Worm (Caenorhabditis elegans) whole organism, early embryonic: ENCODE data around the gene gst-40.

Experiments
- B0310.2 ChIP-seq: sonication (generic microtip); optimal IDR thresholded peaks from 2 replicates; lab custom pipeline; 2016; ENCODE audit warnings: mild to moderate bottlenecking, missing genetic modification characterization, missing compliant biosample characterization
- F13C5.2 ChIP-seq: sonication (generic microtip); optimal IDR thresholded peaks from 2 replicates; lab custom pipeline; 2017; ENCODE audit warnings: mild to moderate bottlenecking, missing genetic modification characterization, inconsistent platforms, missing compliant biosample characterization
- aly-1 ChIP-seq: sonication (generic microtip); optimal IDR thresholded peaks from 2 replicates; lab custom pipeline; 2016; ENCODE audit warnings: missing genetic modification characterization, missing compliant biosample characterization
- ama-1 ChIP-seq: fragments of 150-350 bp; optimal IDR thresholded peaks from 2 replicates; lab custom pipeline; 2014
- ceh-13 ChIP-seq: fragments of 200-800 bp; sonication (Bioruptor generic); optimal IDR thresholded peaks from 2 replicates; lab custom pipeline; 2018; ENCODE audit warnings: mild to moderate bottlenecking, missing genetic modification characterization, missing compliant biosample characterization
- ceh-36 ChIP-seq: sonication (generic microtip); optimal IDR thresholded peaks from 2 replicates; lab custom pipeline; 2016; ENCODE audit warnings: missing genetic modification characterization, inconsistent platforms, missing compliant biosample characterization
- ets-7 ChIP-seq: sonication (generic microtip); optimal IDR thresholded peaks from 2 replicates; lab custom pipeline; 2016; ENCODE audit warnings: missing genotype, missing genetic modification characterization, missing compliant biosample characterization
- flt-1 ChIP-seq: fragments of 200-800 bp; sonication (Bioruptor generic); IDR thresholded peaks from 2 replicates; pipeline ENCODE4 v1.3.6; 2022; ENCODE audit warnings: missing genetic modification characterization, missing compliant biosample characterization
- hmbx-1 ChIP-seq: sonication (generic microtip); optimal IDR thresholded peaks from 2 replicates; lab custom pipeline; 2016; ENCODE audit warnings: mild to moderate bottlenecking, missing genetic modification characterization, missing compliant biosample characterization
- hmg-4 ChIP-seq: fragments of 200-800 bp; sonication (Bioruptor generic); optimal IDR thresholded peaks from 2 replicates; lab custom pipeline; 2018; ENCODE audit warnings: mild to moderate bottlenecking, missing genetic modification characterization, missing compliant biosample characterization
- hnd-1 ChIP-seq: sonication (generic microtip); optimal IDR thresholded peaks from 2 replicates; lab custom pipeline; 2016; ENCODE audit warnings: missing genetic modification characterization, missing compliant biosample characterization
- pes-1 ChIP-seq: fragments of 200-800 bp; sonication (Bioruptor generic); IDR thresholded peaks from 2 replicates; pipeline ENCODE4 v1.3.6; 2022; ENCODE audit warnings: missing genetic modification reagents, missing genetic modification characterization, missing compliant biosample characterization
- scrt-1 ChIP-seq: fragments of 200-800 bp; sonication (Bioruptor generic); IDR thresholded peaks from 2 replicates; pipeline ENCODE4 v1.3.6; 2022; ENCODE audit warnings: missing genetic modification characterization, missing compliant biosample characterization
- sea-1 ChIP-seq: fragments of 200-800 bp; sonication (Bioruptor generic); conservative IDR thresholded peaks from 2 replicates; pipeline ENCODE4 v1.3.6; 2022; ENCODE audit warnings: missing genetic modification characterization, missing compliant biosample characterization
- tbx-11 ChIP-seq: fragments of 200-800 bp; sonication (Bioruptor generic); IDR thresholded peaks from 2 replicates; pipeline ENCODE4 v1.3.6; 2022; ENCODE audit warnings: missing genetic modification characterization, missing compliant biosample characterization
- tbx-37 ChIP-seq: fragments of 200-800 bp; sonication (Bioruptor generic); conservative IDR thresholded peaks from 2 replicates; pipeline ENCODE4 v1.3.6; 2022; ENCODE audit warnings: missing genetic modification reagents, missing genetic modification characterization, missing compliant biosample characterization
- tra-4 ChIP-seq: sonication (generic microtip); optimal IDR thresholded peaks from 2 replicates; lab custom pipeline; 2017; ENCODE audit warnings: missing genetic modification characterization, missing compliant biosample characterization

Gene gst-40

ce11 chrIV:787755-788154, 27.5 kb downstream of the gst-40 start, which contains the start of gene F56B3.6:
Gene F56B3.6, plus strand, starts transcription at chrIV:788055.
- TF ChIP-seq ets-7 (tag; lab: Kevin White, UChicago), result no peak
- no peak for TF ChIP-seq F13C5.2
- TF ChIP-seq tbx-11 (GFP tag; lab: Robert Waterston, UW), result no peak
- no peak for TF ChIP-seq hmbx-1 (tag; lab: Kevin White, UChicago)
- no peak for TF ChIP-seq scrt-1 (GFP tag; lab: Robert Waterston, UW)
- no peak for TF ChIP-seq B0310.2 (tag; lab: Kevin White, UChicago)

- TF ChIP-seq aly-1 (no peak), tbx-11 (GFP tag; lab: Robert Waterston, UW) (no peak), flt-1 (GFP tag; lab: Robert Waterston, UW) (no peak), hnd-1 (tag; lab: Kevin White, UChicago) (no peak), hmbx-1 (tag; lab: Kevin White, UChicago) (no peak), pes-1 (GFP tag; lab: Robert Waterston, UW) (no peak), tra-4 (tag; lab: Kevin White, UChicago) (no peak), ets-7 (tag; lab: Kevin White, UChicago) (no peak), ceh-36 (tag; lab: Kevin White, UChicago) (no peak), B0310.2 (tag; lab: Kevin White, UChicago) (no peak), tbx-37 (no peak), sea-1 (no peak), scrt-1 (GFP tag; lab: Robert Waterston, UW) (no peak), ceh-13 (GFP tag; lab: Kevin White, UChicago) (no peak), F13C5.2 (no peak), ama-1 (lab: Kevin White, UChicago) (no peak), hmg-4 (no peak)
Measured at ce11 chrIV:794275-794674, 34.0 kb downstream of the gst-40 start, which contains the start of gene F56B3.4. Gene F56B3.4, minus strand, starts transcription at chrIV:794275.

ce11 chrIV:795383-795872, 35.1 kb downstream of the gst-40 start, which contains the start of gene skr-18:
Gene skr-18, minus strand, starts transcription at chrIV:795433.
- TF ChIP-seq tra-4 (tag; lab: Kevin White, UChicago), result no peak
- no peak for TF ChIP-seq pes-1 (GFP tag; lab: Robert Waterston, UW)
- no peak for TF ChIP-seq B0310.2 (tag; lab: Kevin White, UChicago)
- no peak for TF ChIP-seq hnd-1 (tag; lab: Kevin White, UChicago)
- TF ChIP-seq tbx-11 (GFP tag; lab: Robert Waterston, UW), result no peak
- TF ChIP-seq tbx-37, result no peak
- no peak for TF ChIP-seq flt-1 (GFP tag; lab: Robert Waterston, UW)
- TF ChIP-seq hmg-4, result no peak
- TF ChIP-seq ceh-13 (GFP tag; lab: Kevin White, UChicago), result no peak
- no peak for TF ChIP-seq ama-1 (lab: Kevin White, UChicago)
- TF ChIP-seq hmbx-1 (tag; lab: Kevin White, UChicago), result no peak
- TF ChIP-seq F13C5.2, result no peak
- no peak for TF ChIP-seq aly-1
- no peak for TF ChIP-seq scrt-1 (GFP tag; lab: Robert Waterston, UW)
- TF ChIP-seq ceh-36 (tag; lab: Kevin White, UChicago), result no peak
- no peak for TF ChIP-seq ets-7 (tag; lab: Kevin White, UChicago)
- TF ChIP-seq sea-1, result no peak

ce11 chrIV:796521-797073, 36.3 kb downstream of the gst-40 start, which contains the start of the genes F56B3.11 and ech-5:
Gene F56B3.11, minus strand, starts transcription at chrIV:796571.
Gene ech-5, plus strand, starts transcription at chrIV:797023.
- TF ChIP-seq hnd-1 (tag; lab: Kevin White, UChicago) (peak; percentile 37), tbx-37 (no peak), F13C5.2 (peak; percentile 70), ceh-13 (GFP tag; lab: Kevin White, UChicago) (peak; percentile 33), scrt-1 (GFP tag; lab: Robert Waterston, UW) (no peak), hmbx-1 (tag; lab: Kevin White, UChicago) (peak; percentile 42), pes-1 (GFP tag; lab: Robert Waterston, UW) (peak; percentile 53; the same call in 1 of the 2 replicates)

- TF ChIP-seq tbx-11 (GFP tag; lab: Robert Waterston, UW) (no peak), tra-4 (tag; lab: Kevin White, UChicago) (no peak), scrt-1 (GFP tag; lab: Robert Waterston, UW) (no peak), ceh-36 (tag; lab: Kevin White, UChicago) (no peak), pes-1 (GFP tag; lab: Robert Waterston, UW) (no peak), ceh-13 (GFP tag; lab: Kevin White, UChicago) (no peak), flt-1 (GFP tag; lab: Robert Waterston, UW) (no peak), hnd-1 (tag; lab: Kevin White, UChicago) (no peak), hmbx-1 (tag; lab: Kevin White, UChicago) (no peak)
Measured at ce11 chrIV:800518-800917, 40.2 kb downstream of the gst-40 start, which contains the start of gene mrpl-46. Gene mrpl-46, plus strand, starts transcription at chrIV:800818.

ce11 chrIV:801162-801561, 40.9 kb downstream of the gst-40 start:
- no peak for TF ChIP-seq ama-1 (lab: Kevin White, UChicago)
- TF ChIP-seq ceh-36 (tag; lab: Kevin White, UChicago), result no peak
- no peak for TF ChIP-seq sea-1
- no peak for TF ChIP-seq tbx-11 (GFP tag; lab: Robert Waterston, UW)
- TF ChIP-seq hmg-4, result no peak
- no peak for TF ChIP-seq ets-7 (tag; lab: Kevin White, UChicago)
- no peak for TF ChIP-seq aly-1
- TF ChIP-seq hmbx-1 (tag; lab: Kevin White, UChicago), result no peak
- no peak for TF ChIP-seq scrt-1 (GFP tag; lab: Robert Waterston, UW)
- no peak for TF ChIP-seq tra-4 (tag; lab: Kevin White, UChicago)
- TF ChIP-seq flt-1 (GFP tag; lab: Robert Waterston, UW), result no peak

ce11 chrIV:804802-805201, 44.5 kb downstream of the gst-40 start, which contains the start of gene Y55F3BL.4:
Gene Y55F3BL.4, plus strand, starts transcription at chrIV:805102.
- no peak for TF ChIP-seq sea-1
- no peak for TF ChIP-seq F13C5.2
